Fruit fly (Drosophila melanogaster): Measurements from ENCODE around the gene CG7560.
A peak's percentile ranks its signal among the peaks of the same experiment; 100 is the strongest.

CG7560 gene

DNA sequence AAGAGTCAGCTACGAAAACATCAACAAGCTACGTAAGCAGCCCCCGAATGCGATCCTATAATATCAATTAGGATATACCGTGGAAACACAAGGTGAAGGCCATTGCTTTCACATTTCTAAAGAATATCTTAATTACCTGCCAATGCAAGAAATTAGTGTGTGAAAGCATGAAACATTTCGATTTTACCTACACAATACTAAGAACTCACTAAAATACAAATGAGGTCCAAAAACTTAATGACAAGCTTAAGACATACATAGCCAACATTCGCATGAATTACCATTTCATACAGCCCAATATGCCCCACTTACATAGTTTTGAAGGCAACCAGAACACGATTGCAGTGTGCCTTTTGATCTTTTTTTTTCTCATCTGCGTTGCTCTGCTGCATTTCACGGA is 4.7 kb downstream of the CG7560 start (continued):
- peak; percentile 52 for TF ChIP-seq CG5953 (GFP tag; IDR thresholded peaks at IDR 0.05)
- no peak for TF ChIP-seq peb (GFP tag; IDR thresholded peaks at IDR 0.05)
- TF ChIP-seq CG9797 (GFP tag; optimal IDR thresholded peaks at IDR 0.05): no peak
- no peak for TF ChIP-seq CG5180 (GFP tag; optimal IDR thresholded peaks at IDR 0.05)
- no peak for TF ChIP-seq CG11247 (GFP tag; IDR thresholded peaks at IDR 0.05)
- TF ChIP-seq disco-r (GFP tag; optimal IDR thresholded peaks at IDR 0.05): no peak
- TF ChIP-seq Eip74EF (GFP tag; optimal IDR thresholded peaks at IDR 0.05): no peak
- TF ChIP-seq CG6765 (GFP tag; optimal IDR thresholded peaks at IDR 0.05): no peak
- no peak for TF ChIP-seq Sin3A (optimal IDR thresholded peaks at IDR 0.05)
- TF ChIP-seq tgo (GFP tag; IDR thresholded peaks at IDR 0.05): no peak
- peak; percentile 14 for TF ChIP-seq jumu (GFP tag; optimal IDR thresholded peaks at IDR 0.05)
- no peak for TF ChIP-seq sob (GFP tag; IDR thresholded peaks at IDR 0.05)
- TF ChIP-seq rib (GFP tag; IDR thresholded peaks at IDR 0.05): no peak
- no peak for TF ChIP-seq CG7271 (tag; optimal IDR thresholded peaks at IDR 0.05)
- TF ChIP-seq pum (GFP tag; optimal IDR thresholded peaks at IDR 0.05): no peak
- TF ChIP-seq CG9817 (tag; optimal IDR thresholded peaks at IDR 0.05): no peak
- TF ChIP-seq B-H1 (GFP tag; IDR thresholded peaks at IDR 0.05): no peak
- no peak for TF ChIP-seq CG32532 (GFP tag; IDR thresholded peaks at IDR 0.05)
- no peak for TF ChIP-seq fru (optimal IDR thresholded peaks at IDR 0.05)
- TF ChIP-seq ems (GFP tag; optimal IDR thresholded peaks at IDR 0.05): no peak
- no peak for TF ChIP-seq Spps (tag; optimal IDR thresholded peaks at IDR 0.05)
- TF ChIP-seq CG11398 (GFP tag; optimal IDR thresholded peaks at IDR 0.05): peak; percentile 8
- no peak for TF ChIP-seq ara (GFP tag; IDR thresholded peaks at IDR 0.05)
- no peak for TF ChIP-seq Dip2 (GFP tag; IDR thresholded peaks at IDR 0.05)
- no peak for TF ChIP-seq CG7963 (GFP tag; IDR thresholded peaks at IDR 0.05; ENCODE audit: partially characterized antibody)
- TF ChIP-seq toy (GFP tag; IDR thresholded peaks at IDR 0.05): no peak
- no peak for TF ChIP-seq CG4707 (GFP tag; optimal IDR thresholded peaks at IDR 0.05)
- TF ChIP-seq ttk (GFP tag; IDR thresholded peaks at IDR 0.05): no peak
- no peak for TF ChIP-seq tna (GFP tag; IDR thresholded peaks at IDR 0.05; ENCODE audit: partially characterized antibody)
- TF ChIP-seq CG7357 (GFP tag; IDR thresholded peaks at IDR 0.05): no peak
- no peak for TF ChIP-seq BEAF-32 (GFP tag; optimal IDR thresholded peaks at IDR 0.05)
- TF ChIP-seq sima (GFP tag; optimal IDR thresholded peaks at IDR 0.05): no peak
- TF ChIP-seq aop (GFP tag; IDR thresholded peaks at IDR 0.05): no peak
- no peak for TF ChIP-seq emc (GFP tag; optimal IDR thresholded peaks at IDR 0.05)
- no peak for TF ChIP-seq CG6813 (GFP tag; optimal IDR thresholded peaks at IDR 0.05)
- TF ChIP-seq crol (GFP tag; IDR thresholded peaks at IDR 0.05): no peak
- no peak for TF ChIP-seq CG12744 (GFP tag; optimal IDR thresholded peaks at IDR 0.05)
- peak; percentile 28; the same call in 1 of the 3 replicates for TF ChIP-seq H15 (GFP tag; IDR thresholded peaks at IDR 0.05)
- TF ChIP-seq Nf-YC (tag; optimal IDR thresholded peaks at IDR 0.05): no peak
- TF ChIP-seq Elba2 (GFP tag; optimal IDR thresholded peaks at IDR 0.05): no peak
- no peak for TF ChIP-seq Opbp (GFP tag; IDR thresholded peaks at IDR 0.05; ENCODE audit: partially characterized antibody)
- TF ChIP-seq Sox100B (GFP tag; optimal IDR thresholded peaks at IDR 0.05): peak; percentile 19
- TF ChIP-seq CG10366 (GFP tag; IDR thresholded peaks at IDR 0.05): no peak
- no peak for TF ChIP-seq prd (optimal IDR thresholded peaks at IDR 0.05)
- TF ChIP-seq prd (GFP tag; IDR thresholded peaks at IDR 0.05): peak; percentile 42; the same call in 1 of the 3 replicates
- TF ChIP-seq CG10654 (GFP tag; optimal IDR thresholded peaks at IDR 0.05): no peak
- TF ChIP-seq vnd (GFP tag; IDR thresholded peaks at IDR 0.05; ENCODE audit: partially characterized antibody): no peak
- TF ChIP-seq CG10274 (GFP tag; optimal IDR thresholded peaks at IDR 0.05): no peak
- TF ChIP-seq CG30403 (GFP tag; optimal IDR thresholded peaks at IDR 0.05): peak; percentile 38
- no peak for TF ChIP-seq Kr (GFP tag; optimal IDR thresholded peaks at IDR 0.05)
- peak; percentile 28 for TF ChIP-seq CG13424 (tag; optimal IDR thresholded peaks at IDR 0.05)
- peak; percentile 11 for TF ChIP-seq Atf-2 (GFP tag; optimal IDR thresholded peaks at IDR 0.05)
- no peak for TF ChIP-seq Stat92E (GFP tag; optimal IDR thresholded peaks at IDR 0.05)
